Fruit fly (Drosophila melanogaster): ENCODE data around the gene CG11885.
A peak's percentile ranks its signal among the peaks of the same experiment; 100 is the strongest.

The CG11885 gene

dm6 chr2L:419620-420184, 1.5 kb downstream of the CG11885 start, which contains the start of the genes CG13690 and RpLP1 (continued):
- no peak for TF ChIP-seq Trl (optimal IDR thresholded peaks at IDR 0.05)
- TF ChIP-seq Trl (GFP tag; optimal IDR thresholded peaks at IDR 0.05), result peak; percentile 74
- TF ChIP-seq CG2129 (GFP tag; IDR thresholded peaks at IDR 0.05; ENCODE audit: partially characterized antibody), result no peak
- TF ChIP-seq Spps (tag; optimal IDR thresholded peaks at IDR 0.05), result peak; percentile 54
- TF ChIP-seq lbe (GFP tag; optimal IDR thresholded peaks at IDR 0.05), result peak; percentile 78
- peak; percentile 59 for TF ChIP-seq twi (tag; optimal IDR thresholded peaks at IDR 0.05)
- peak; percentile 45 for TF ChIP-seq Tbp (GFP tag; optimal IDR thresholded peaks at IDR 0.05)
- peak; percentile 50 for TF ChIP-seq disco-r (GFP tag; optimal IDR thresholded peaks at IDR 0.05)
- TF ChIP-seq Nf-YB (GFP tag; optimal IDR thresholded peaks at IDR 0.05), result peak; percentile 71
- peak; percentile 59 for TF ChIP-seq CG9817 (tag; optimal IDR thresholded peaks at IDR 0.05)
- peak; percentile 80 for TF ChIP-seq Max (GFP tag; optimal IDR thresholded peaks at IDR 0.05)
- TF ChIP-seq CG10959 (GFP tag; IDR thresholded peaks at IDR 0.05), result no peak
- peak; percentile 61; the same call in 1 of the 3 replicates for TF ChIP-seq sr (GFP tag; IDR thresholded peaks at IDR 0.05)
- peak; percentile 35 for TF ChIP-seq Six4 (GFP tag; optimal IDR thresholded peaks at IDR 0.05)
- peak; percentile 86 for TF ChIP-seq CG10267 (tag; optimal IDR thresholded peaks at IDR 0.05)
- no peak for TF ChIP-seq br (optimal IDR thresholded peaks at IDR 0.05)
- peak; percentile 66 for TF ChIP-seq grn (GFP tag; optimal IDR thresholded peaks at IDR 0.05)
- TF ChIP-seq ash1 (GFP tag; optimal IDR thresholded peaks at IDR 0.05), result no peak
- TF ChIP-seq sna (GFP tag; IDR thresholded peaks at IDR 0.05; ENCODE audit: partially characterized antibody), result 0 out of 2 replicates have a peak, but pooled peaks have one; percentile 17
- no peak; the same call in 2 of the 3 replicates for TF ChIP-seq ase (GFP tag; IDR thresholded peaks at IDR 0.05)
- peak; percentile 84 for TF ChIP-seq nmo (GFP tag; optimal IDR thresholded peaks at IDR 0.05)
- peak; percentile 77 for TF ChIP-seq mirr (GFP tag; optimal IDR thresholded peaks at IDR 0.05)
- no peak for TF ChIP-seq CG7357 (GFP tag; IDR thresholded peaks at IDR 0.05)
- peak; percentile 72 for TF ChIP-seq CG31365 (tag; optimal IDR thresholded peaks at IDR 0.05)
- peak; percentile 40 for TF ChIP-seq CG9876 (GFP tag; optimal IDR thresholded peaks at IDR 0.05)
- peak; percentile 90 for TF ChIP-seq sqz (GFP tag; optimal IDR thresholded peaks at IDR 0.05)
- peak; percentile 80 for TF ChIP-seq salm (tag; optimal IDR thresholded peaks at IDR 0.05)
- no peak for TF ChIP-seq CG2199 (GFP tag; IDR thresholded peaks at IDR 0.05)
- no peak for TF ChIP-seq Sox102F (GFP tag; optimal IDR thresholded peaks at IDR 0.05)
- TF ChIP-seq HLHmδ (GFP tag; optimal IDR thresholded peaks at IDR 0.05), result peak; percentile 84
- no peak for TF ChIP-seq hbn (GFP tag; IDR thresholded peaks at IDR 0.05; ENCODE audit: partially characterized antibody)
- no peak for TF ChIP-seq tna (GFP tag; IDR thresholded peaks at IDR 0.05; ENCODE audit: partially characterized antibody)
- TF ChIP-seq HLH54F (GFP tag; optimal IDR thresholded peaks at IDR 0.05), result peak; percentile 31
- TF ChIP-seq ac (GFP tag; optimal IDR thresholded peaks at IDR 0.05), result peak; percentile 51
- TF ChIP-seq gcm (GFP tag; optimal IDR thresholded peaks at IDR 0.05), result peak; percentile 80
- TF ChIP-seq Dbx (GFP tag; IDR thresholded peaks at IDR 0.05), result peak; percentile 48; the same call in 1 of the 3 replicates
- TF ChIP-seq pfk (GFP tag; optimal IDR thresholded peaks at IDR 0.05), result peak; percentile 58
- peak; percentile 5 for TF ChIP-seq CG3838 (GFP tag; optimal IDR thresholded peaks at IDR 0.05)
- TF ChIP-seq wor (GFP tag; IDR thresholded peaks at IDR 0.05), result no peak
- TF ChIP-seq E2f2 (GFP tag; IDR thresholded peaks at IDR 0.05), result peak; percentile 82
- TF ChIP-seq H15 (GFP tag; IDR thresholded peaks at IDR 0.05), result no peak
- TF ChIP-seq Gsc (GFP tag; IDR thresholded peaks at IDR 0.05), result no peak
- no peak for TF ChIP-seq pros (GFP tag; optimal IDR thresholded peaks at IDR 0.05)
- TF ChIP-seq CG12236 (GFP tag; optimal IDR thresholded peaks at IDR 0.05), result peak; percentile 61
- peak; percentile 77 for TF ChIP-seq CG12219 (GFP tag; optimal IDR thresholded peaks at IDR 0.05)
- no peak for TF ChIP-seq CG14860 (GFP tag; IDR thresholded peaks at IDR 0.05; ENCODE audit: partially characterized antibody)
- peak; percentile 72 for TF ChIP-seq CG8089 (GFP tag; optimal IDR thresholded peaks at IDR 0.05)
- TF ChIP-seq PHDP (tag; optimal IDR thresholded peaks at IDR 0.05), result peak; percentile 83
- peak; percentile 74 for TF ChIP-seq CG18262 (tag; optimal IDR thresholded peaks at IDR 0.05)
- 0 out of 2 replicates have a peak, but pooled peaks have one; percentile 39 for TF ChIP-seq CG11696 (GFP tag; IDR thresholded peaks at IDR 0.05)
- no peak for TF ChIP-seq fd96Cb (tag; optimal IDR thresholded peaks at IDR 0.05)

All from whole organism, embryonic.